Comparison of ENCODE assay signal across 6 worm cellular contexts in the genomic region with DNA sequence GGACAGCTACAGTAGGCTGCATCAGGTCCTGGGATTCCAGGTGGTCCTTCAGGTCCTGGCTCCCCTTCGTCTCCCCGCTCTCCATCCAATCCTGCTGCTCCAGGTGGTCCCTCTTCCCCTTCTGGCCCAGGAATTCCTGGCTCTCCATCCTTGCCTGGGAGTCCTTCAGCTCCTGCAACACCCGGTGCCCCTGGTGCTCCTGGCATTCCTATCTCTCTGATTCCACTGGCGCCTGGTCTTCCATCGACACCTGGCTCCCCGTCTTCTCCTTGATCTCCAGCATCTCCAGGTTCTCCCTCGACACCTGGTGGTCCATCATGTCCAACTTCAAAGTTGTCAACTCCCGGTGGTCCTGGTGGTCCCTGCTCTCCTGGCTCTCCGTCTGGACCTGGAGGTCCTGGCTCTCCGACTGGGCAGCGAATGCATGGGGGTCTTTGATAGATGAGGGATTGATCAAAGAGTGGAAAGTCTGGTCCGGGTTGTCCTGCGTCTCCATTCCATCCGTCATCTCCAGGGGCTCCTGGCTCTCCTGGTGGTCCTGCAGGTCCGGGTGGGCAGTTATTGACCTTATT.
A peak's percentile ranks its signal among the peaks of the same experiment; 100 is the strongest.
TF ChIP-seq lines count a peak whose summit lies in the region.

No protein-coding gene starts in this region.

TF ChIP-seq in whole organism, L4 larva, 104 proteins besides CTCF, POLR2A, EP300 and RAD21:
- TF ChIP-seq ceh-44 (GFP tag; IDR thresholded peaks at IDR 0.05; lab: Robert Waterston, UW) (no peak), hmg-1.1 (GFP tag; IDR thresholded peaks at IDR 0.05; lab: Robert Waterston, UW) (no peak), unc-130 (GFP tag; optimal IDR thresholded peaks at IDR 0.05; lab: Kevin White, UChicago) (no peak), set-16 (GFP tag; IDR thresholded peaks at IDR 0.05; lab: Robert Waterston, UW) (peak; percentile 95), egl-43 (GFP tag; IDR thresholded peaks at IDR 0.05; lab: Robert Waterston, UW) (0 out of 2 replicates have a peak, but pooled peaks have one; percentile 5)

TF ChIP-seq in whole organism, early embryonic, 17 proteins besides CTCF, POLR2A, EP300 and RAD21:
- TF ChIP-seq hmbx-1 (tag; optimal IDR thresholded peaks at IDR 0.05; lab: Kevin White, UChicago) = no peak
- TF ChIP-seq ceh-13 (GFP tag; optimal IDR thresholded peaks at IDR 0.05; lab: Kevin White, UChicago) = no peak
- TF ChIP-seq tra-4 (tag; optimal IDR thresholded peaks at IDR 0.05; lab: Kevin White, UChicago) = no peak
- peak; percentile 42 for TF ChIP-seq hmg-4 (GFP tag; optimal IDR thresholded peaks at IDR 0.05; lab: Kevin White, UChicago)
TF ChIP-seq in whole organism, early embryonic: peak in this region for 1.

TF ChIP-seq in whole organism, late embryonic, 69 proteins besides CTCF, POLR2A, EP300 and RAD21:
- TF ChIP-seq ceh-19 (GFP tag; optimal IDR thresholded peaks at IDR 0.05; lab: Kevin White, UChicago) (no peak), C08G9.2 (tag; optimal IDR thresholded peaks at IDR 0.05; lab: Kevin White, UChicago) (peak; percentile 35), hlh-6 (tag; optimal IDR thresholded peaks at IDR 0.05; lab: Kevin White, UChicago) (peak; percentile 21)

TF ChIP-seq in whole organism, midembryonic, 9 proteins besides CTCF, POLR2A, EP300 and RAD21:
- 0 out of 2 replicates have a peak, but pooled peaks have one; percentile 47 for TF ChIP-seq tab-1 (GFP tag; IDR thresholded peaks at IDR 0.05; lab: Robert Waterston, UW)
- TF ChIP-seq ztf-23 (GFP tag; IDR thresholded peaks at IDR 0.05; lab: Robert Waterston, UW) = no peak
- TF ChIP-seq ref-1 (GFP tag; conservative IDR thresholded peaks at IDR 0.05; lab: Robert Waterston, UW) = no peak

TF ChIP-seq in whole organism, mixed stage, embryonic, 35 proteins besides CTCF, POLR2A, EP300 and RAD21:
- TF ChIP-seq lin-32 (GFP tag; optimal IDR thresholded peaks at IDR 0.05; lab: Kevin White, UChicago) = no peak
- TF ChIP-seq lsy-2 (tag; optimal IDR thresholded peaks at IDR 0.05; lab: Kevin White, UChicago) = no peak
- peak; percentile 16 for TF ChIP-seq sptf-1 (tag; optimal IDR thresholded peaks at IDR 0.05; lab: Kevin White, UChicago)

TF ChIP-seq in whole organism, young adult, 124 proteins besides CTCF, POLR2A, EP300 and RAD21:
- 0 out of 2 replicates have a peak, but pooled peaks have one; percentile 19 for TF ChIP-seq pbrm-1 (GFP tag; IDR thresholded peaks at IDR 0.05; lab: Robert Waterston, UW)
- no peak for TF ChIP-seq Y53G8AR.9 (GFP tag; conservative IDR thresholded peaks at IDR 0.05; lab: Robert Waterston, UW)
- no peak for TF ChIP-seq nfyb-1 (GFP tag; IDR thresholded peaks at IDR 0.05; lab: Robert Waterston, UW)
- peak; percentile 85 for TF ChIP-seq egrh-3 (GFP tag; IDR thresholded peaks at IDR 0.05; lab: Robert Waterston, UW)
- TF ChIP-seq efl-1 (GFP tag; optimal IDR thresholded peaks at IDR 0.05; lab: Kevin White, UChicago) = no peak
- TF ChIP-seq nhr-179 (tag; optimal IDR thresholded peaks at IDR 0.05; lab: Kevin White, UChicago) = no peak
- 0 out of 2 replicates have a peak, but pooled peaks have one; percentile 8 for TF ChIP-seq hmg-20 (GFP tag; IDR thresholded peaks at IDR 0.05; lab: Robert Waterston, UW)
- peak; percentile 92; the same call in 1 of the 2 replicates for TF ChIP-seq zfh-2 (GFP tag; conservative IDR thresholded peaks at IDR 0.05; lab: Robert Waterston, UW)
- 0 out of 2 replicates have a peak, but pooled peaks have one; percentile 18 for TF ChIP-seq cebp-2 (GFP tag; IDR thresholded peaks at IDR 0.05; lab: Robert Waterston, UW)
